Worm (Caenorhabditis elegans) whole organism, late embryonic: ENCODE data around the gene thoc-5.

Source experiments
- F13H6.1 ChIP-seq: sonication (generic microtip); optimal IDR thresholded peaks from 2 replicates; lab custom pipeline; 2016; ENCODE audit warnings: missing genetic modification characterization, missing compliant biosample characterization
- T23F11.4 ChIP-seq: fragments of 200-800 bp; sonication (Bioruptor generic); optimal IDR thresholded peaks from 2 replicates; lab custom pipeline; 2018; ENCODE audit warnings: mild to moderate bottlenecking, missing genetic modification characterization, missing compliant biosample characterization
- ceh-18 ChIP-seq: sonication (generic microtip); optimal IDR thresholded peaks from 2 replicates; lab custom pipeline; 2016; ENCODE audit warnings: missing genetic modification characterization, missing compliant biosample characterization
- hlh-30 ChIP-seq: sonication (generic microtip); optimal IDR thresholded peaks from 2 replicates; lab custom pipeline; 2017; ENCODE audit warnings: antibody characterized with exemption, missing genetic modification characterization, missing compliant biosample characterization; ENCODE audit not compliant: insufficient read depth
- madf-2 ChIP-seq: sonication (generic microtip); optimal IDR thresholded peaks from 2 replicates; lab custom pipeline; 2017; ENCODE audit warnings: missing genetic modification characterization, missing compliant biosample characterization
- nfya-1 ChIP-seq: sonication (generic microtip); optimal IDR thresholded peaks from 2 replicates; lab custom pipeline; 2017; ENCODE audit warnings: missing genetic modification characterization, mild to moderate bottlenecking, missing compliant biosample characterization, antibody characterized with exemption, moderate library complexity
- pat-9 ChIP-seq: fragments of 200-800 bp; sonication (Bioruptor generic); optimal IDR thresholded peaks from 2 replicates; lab custom pipeline; 2018; ENCODE audit warnings: mild to moderate bottlenecking, missing genetic modification characterization, moderate library complexity, missing compliant biosample characterization
- pha-4 ChIP-seq: fragments of 150-350 bp; optimal IDR thresholded peaks from 2 replicates; lab custom pipeline; 2018; ENCODE audit warnings: missing biosample characterization, missing genetic modification reagents, missing genetic modification characterization
- pqm-1 ChIP-seq: sonication (generic microtip); optimal IDR thresholded peaks from 2 replicates; lab custom pipeline; 2016; ENCODE audit warnings: missing genetic modification characterization, missing compliant biosample characterization
- ztf-16 ChIP-seq: sonication (generic microtip); optimal IDR thresholded peaks from 2 replicates; lab custom pipeline; 2017; ENCODE audit warnings: missing genetic modification characterization, missing compliant biosample characterization

- no peak for TF ChIP-seq T23F11.4 (GFP tag; lab: Kevin White, UChicago)
- TF ChIP-seq pqm-1: no peak
- TF ChIP-seq hlh-30 (tag; lab: Kevin White, UChicago): no peak
- TF ChIP-seq nfya-1 (tag; lab: Kevin White, UChicago): no peak
- TF ChIP-seq ceh-18 (tag; lab: Kevin White, UChicago): no peak
- TF ChIP-seq ztf-16: no peak
- no peak for TF ChIP-seq pha-4 (tag; lab: Kevin White, UChicago)
- TF ChIP-seq pat-9 (tag; lab: Kevin White, UChicago): no peak
- TF ChIP-seq madf-2 (tag; lab: Kevin White, UChicago): no peak
- TF ChIP-seq F13H6.1 (tag; lab: Kevin White, UChicago): no peak
These were observed 8.7 kb downstream of the thoc-5 start for ce11 chrIII:5340530-5340929.
